Worm (Caenorhabditis elegans) whole organism, mixed stage, embryonic: ENCODE results near the gene apl-1.

ENCODE experiments used
- M03D4.4 ChIP-seq: sonication (generic microtip); optimal IDR thresholded peaks from 2 replicates; lab custom pipeline; 2017; ENCODE audit warnings: mild to moderate bottlenecking, missing genetic modification characterization, missing compliant biosample characterization
- bed-3 ChIP-seq: fragments of 200-800 bp; sonication (Bioruptor generic); optimal IDR thresholded peaks from 3 replicates; lab custom pipeline; 2018; ENCODE audit warnings: mild to moderate bottlenecking, missing genetic modification characterization, moderate library complexity, missing compliant biosample characterization
- blmp-1 ChIP-seq: fragments of 150-350 bp; optimal IDR thresholded peaks from 2 replicates; lab custom pipeline; 2014; ENCODE audit warnings: missing biosample characterization, missing genetic modification characterization
- ceh-39 ChIP-seq: fragments of 150-350 bp; optimal IDR thresholded peaks from 2 replicates; lab custom pipeline; 2014; ENCODE audit warnings: missing biosample characterization, missing genetic modification characterization
- ceh-43 ChIP-seq: fragments of 200-800 bp; sonication (Bioruptor generic); optimal IDR thresholded peaks from 2 replicates; lab custom pipeline; 2018; ENCODE audit warnings: mild to moderate bottlenecking, missing genetic modification characterization, moderate library complexity, missing compliant biosample characterization
- ceh-83 ChIP-seq: fragments of 200-800 bp; sonication (Bioruptor generic); optimal IDR thresholded peaks from 2 replicates; lab custom pipeline; 2018; ENCODE audit warnings: mild to moderate bottlenecking, missing genetic modification characterization, missing compliant biosample characterization
- ces-1 ChIP-seq: fragments of 150-350 bp; optimal IDR thresholded peaks from 2 replicates; lab custom pipeline; 2014; ENCODE audit warnings: missing biosample characterization, missing genetic modification reagents, missing genetic modification characterization
- cnd-1 ChIP-seq: fragments of 200-800 bp; sonication (Bioruptor generic); optimal IDR thresholded peaks from 2 replicates; lab custom pipeline; 2018; ENCODE audit warnings: mild to moderate bottlenecking, missing genetic modification characterization, missing compliant biosample characterization
- drap-1 ChIP-seq: fragments of 200-800 bp; sonication (Bioruptor generic); optimal IDR thresholded peaks from 3 replicates; lab custom pipeline; 2018; ENCODE audit warnings: mild to moderate bottlenecking, missing genetic modification characterization, missing compliant biosample characterization
- elt-1 ChIP-seq: sonication (generic microtip); optimal IDR thresholded peaks from 2 replicates; lab custom pipeline; 2017; ENCODE audit warnings: missing genetic modification characterization, mild to moderate bottlenecking, missing compliant biosample characterization, antibody characterized with exemption, moderate library complexity, borderline replicate concordance; ENCODE audit not compliant: insufficient read depth
- elt-3 ChIP-seq: fragments of 150-350 bp; optimal IDR thresholded peaks from 2 replicates; lab custom pipeline; 2014; ENCODE audit warnings: missing biosample characterization, missing genetic modification characterization
- flh-1 ChIP-seq: fragments of 200-800 bp; sonication (Bioruptor generic); optimal IDR thresholded peaks from 2 replicates; lab custom pipeline; 2018; ENCODE audit warnings: mild to moderate bottlenecking, missing genetic modification characterization, moderate library complexity, missing compliant biosample characterization
- ham-2 ChIP-seq: fragments of 200-800 bp; sonication (Bioruptor generic); optimal IDR thresholded peaks from 2 replicates; lab custom pipeline; 2018; ENCODE audit warnings: mild to moderate bottlenecking, missing genetic modification characterization, missing compliant biosample characterization
- hlh-1 ChIP-seq: fragments of 150-350 bp; optimal IDR thresholded peaks from 2 replicates; lab custom pipeline; 2014; ENCODE audit warnings: missing biosample characterization, missing genetic modification reagents, missing genetic modification characterization
- lin-13 ChIP-seq: fragments of 150-350 bp; optimal IDR thresholded peaks from 2 replicates; lab custom pipeline; 2014; ENCODE audit warnings: missing biosample characterization, missing genetic modification characterization
- lin-32 ChIP-seq: fragments of 200-800 bp; sonication (Bioruptor generic); optimal IDR thresholded peaks from 2 replicates; lab custom pipeline; 2018; ENCODE audit warnings: mild to moderate bottlenecking, missing genetic modification characterization, missing compliant biosample characterization
- lsy-2 ChIP-seq: fragments of 150-350 bp; optimal IDR thresholded peaks from 2 replicates; lab custom pipeline; 2014; ENCODE audit warnings: missing biosample characterization, missing genetic modification characterization
- mab-5 ChIP-seq: fragments of 150-350 bp; optimal IDR thresholded peaks from 2 replicates; lab custom pipeline; 2014; ENCODE audit warnings: missing biosample characterization, missing genetic modification characterization
- mep-1 ChIP-seq: fragments of 150-350 bp; optimal IDR thresholded peaks from 2 replicates; lab custom pipeline; 2017; ENCODE audit warnings: missing biosample characterization, missing genetic modification reagents, missing genetic modification characterization, inconsistent platforms
- mls-2 ChIP-seq: sonication (generic microtip); optimal IDR thresholded peaks from 2 replicates; lab custom pipeline; 2016; ENCODE audit warnings: mild to moderate bottlenecking, missing genetic modification characterization, moderate library complexity, missing compliant biosample characterization
- nhr-12 ChIP-seq: fragments of 150-350 bp; optimal IDR thresholded peaks from 2 replicates; lab custom pipeline; 2014; ENCODE audit warnings: missing biosample characterization, missing genetic modification characterization
- nhr-2 ChIP-seq: fragments of 150-350 bp; optimal IDR thresholded peaks from 2 replicates; lab custom pipeline; 2014; ENCODE audit warnings: missing biosample characterization, missing genetic modification characterization
- nhr-237 ChIP-seq: fragments of 150-350 bp; optimal IDR thresholded peaks from 2 replicates; lab custom pipeline; 2014; ENCODE audit warnings: missing biosample characterization, missing genetic modification characterization
- nhr-28 ChIP-seq: fragments of 150-350 bp; optimal IDR thresholded peaks from 2 replicates; lab custom pipeline; 2014; ENCODE audit warnings: missing biosample characterization, missing genetic modification characterization
- nhr-76 ChIP-seq: sonication (generic microtip); optimal IDR thresholded peaks from 2 replicates; lab custom pipeline; 2017; ENCODE audit warnings: missing biosample characterization, missing genetic modification characterization
- pha-4 ChIP-seq: fragments of 150-350 bp; optimal IDR thresholded peaks from 2 replicates; lab custom pipeline; 2018; ENCODE audit warnings: missing biosample characterization, missing genetic modification reagents, missing genetic modification characterization
- sem-2 ChIP-seq: fragments of 200-800 bp; sonication (Bioruptor generic); optimal IDR thresholded peaks from 2 replicates; lab custom pipeline; 2018; ENCODE audit warnings: mild to moderate bottlenecking, missing genetic modification characterization, missing compliant biosample characterization
- snpc-4 ChIP-seq: fragments of 150-350 bp; optimal IDR thresholded peaks from 2 replicates; lab custom pipeline; 2014; ENCODE audit warnings: missing biosample characterization, missing genetic modification characterization
- sptf-1 ChIP-seq: sonication (generic microtip); optimal IDR thresholded peaks from 2 replicates; lab custom pipeline; 2017; ENCODE audit warnings: mild to moderate bottlenecking, missing genetic modification characterization, moderate library complexity, missing compliant biosample characterization
- unc-120 ChIP-seq: sonication (generic microtip); optimal IDR thresholded peaks from 2 replicates; lab custom pipeline; 2017; ENCODE audit warnings: missing genetic modification characterization, missing compliant biosample characterization; ENCODE audit not compliant: poor library complexity, severe bottlenecking
- unc-39 ChIP-seq: fragments of 150-350 bp; optimal IDR thresholded peaks from 2 replicates; lab custom pipeline; 2014; ENCODE audit warnings: missing biosample characterization, missing genetic modification characterization
- unc-62 ChIP-seq: fragments of 150-350 bp; optimal IDR thresholded peaks from 2 replicates; lab custom pipeline; 2014; ENCODE audit warnings: missing biosample characterization, missing genetic modification reagents, missing genetic modification characterization
- zip-8 ChIP-seq: fragments of 150-350 bp; optimal IDR thresholded peaks from 2 replicates; lab custom pipeline; 2014; ENCODE audit warnings: missing biosample characterization, missing genetic modification characterization
- ztf-11 ChIP-seq: fragments of 150-350 bp; optimal IDR thresholded peaks from 2 replicates; lab custom pipeline; 2014; ENCODE audit warnings: missing biosample characterization, missing genetic modification characterization

Gene apl-1

ce11 chrX:5106187-5106694 lies 10.4 kb downstream of the apl-1 start:
- no peak for TF ChIP-seq nhr-2 (tag; lab: Kevin White, UChicago)
- no peak for TF ChIP-seq nhr-76 (tag; lab: Kevin White, UChicago)
- TF ChIP-seq drap-1, result no peak
- no peak for TF ChIP-seq elt-1 (tag; lab: Kevin White, UChicago)
- no peak for TF ChIP-seq sem-2 (GFP tag; lab: Kevin White, UChicago)
- no peak for TF ChIP-seq flh-1
- no peak for TF ChIP-seq nhr-28 (tag; lab: Kevin White, UChicago)
- TF ChIP-seq mep-1 (tag; lab: Kevin White, UChicago), result no peak
- TF ChIP-seq nhr-237 (tag; lab: Kevin White, UChicago), result no peak
- TF ChIP-seq mab-5 (tag; lab: Kevin White, UChicago), result no peak
- no peak for TF ChIP-seq ces-1 (GFP tag; lab: Kevin White, UChicago)
- no peak for TF ChIP-seq elt-3 (tag; lab: Kevin White, UChicago)
- TF ChIP-seq lsy-2 (tag; lab: Kevin White, UChicago), result no peak
- no peak for TF ChIP-seq ceh-43 (GFP tag; lab: Kevin White, UChicago)
- TF ChIP-seq nhr-12 (tag; lab: Kevin White, UChicago), result no peak
- no peak for TF ChIP-seq zip-8 (tag; lab: Kevin White, UChicago)

DNA sequence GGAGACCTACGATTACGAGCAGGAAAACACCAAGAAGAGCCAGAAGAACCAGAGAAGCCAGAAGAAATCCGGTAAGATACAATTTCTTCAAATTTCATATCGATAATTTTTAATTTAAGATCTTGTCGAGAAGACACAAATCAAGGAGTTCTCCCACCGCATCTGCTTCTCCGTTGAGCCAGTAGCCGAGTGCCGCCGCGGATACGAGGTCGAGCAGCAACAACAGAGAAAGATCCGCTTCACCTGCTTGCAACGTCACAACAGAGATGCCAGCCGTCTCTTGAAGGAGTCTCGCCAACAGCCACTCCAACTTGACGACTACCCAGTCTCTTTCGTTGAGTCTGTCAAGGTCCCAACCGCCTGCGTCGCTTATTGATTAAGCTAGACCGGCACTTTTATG lies 11.0 kb downstream of the apl-1 start:
- no peak for TF ChIP-seq unc-39 (tag; lab: Kevin White, UChicago)
- TF ChIP-seq nhr-76 (tag; lab: Kevin White, UChicago), result no peak
- no peak for TF ChIP-seq lin-32
- TF ChIP-seq mab-5 (tag; lab: Kevin White, UChicago), result no peak
- no peak for TF ChIP-seq blmp-1 (tag; lab: Kevin White, UChicago)
- TF ChIP-seq pha-4 (tag; lab: Kevin White, UChicago), result no peak
- no peak for TF ChIP-seq unc-120 (tag; lab: Kevin White, UChicago)
- TF ChIP-seq nhr-237 (tag; lab: Kevin White, UChicago), result no peak
- TF ChIP-seq ztf-11, result no peak
- no peak for TF ChIP-seq bed-3 (GFP tag; lab: Kevin White, UChicago)
- TF ChIP-seq flh-1, result no peak
- no peak for TF ChIP-seq nhr-12 (tag; lab: Kevin White, UChicago)
- no peak for TF ChIP-seq nhr-2 (tag; lab: Kevin White, UChicago)
- no peak for TF ChIP-seq lsy-2 (tag; lab: Kevin White, UChicago)
- no peak for TF ChIP-seq hlh-1 (tag; lab: Kevin White, UChicago)
- no peak for TF ChIP-seq nhr-28 (tag; lab: Kevin White, UChicago)
- no peak for TF ChIP-seq unc-62 (GFP tag; lab: Kevin White, UChicago)

- TF ChIP-seq cnd-1 (tag; lab: Kevin White, UChicago), result no peak
- TF ChIP-seq nhr-2 (tag; lab: Kevin White, UChicago), result no peak
- TF ChIP-seq nhr-12 (tag; lab: Kevin White, UChicago), result no peak
- no peak for TF ChIP-seq ham-2 (GFP tag; lab: Kevin White, UChicago)
- no peak for TF ChIP-seq mls-2
- TF ChIP-seq ceh-39 (tag; lab: Kevin White, UChicago), result no peak
- no peak for TF ChIP-seq zip-8 (tag; lab: Kevin White, UChicago)
- no peak for TF ChIP-seq nhr-237 (tag; lab: Kevin White, UChicago)
- TF ChIP-seq ceh-43 (GFP tag; lab: Kevin White, UChicago), result no peak
- no peak for TF ChIP-seq M03D4.4
- TF ChIP-seq pha-4 (tag; lab: Kevin White, UChicago), result no peak
- no peak for TF ChIP-seq sem-2 (GFP tag; lab: Kevin White, UChicago)
- no peak for TF ChIP-seq lin-13 (tag; lab: Kevin White, UChicago)
- no peak for TF ChIP-seq mab-5 (tag; lab: Kevin White, UChicago)
- TF ChIP-seq nhr-28 (tag; lab: Kevin White, UChicago), result no peak
- TF ChIP-seq flh-1, result no peak
- TF ChIP-seq elt-1 (tag; lab: Kevin White, UChicago), result no peak
- no peak for TF ChIP-seq mep-1 (tag; lab: Kevin White, UChicago)
Measured at ce11 chrX:5103422-5103821, 13.2 kb downstream of the apl-1 start.

DNA sequence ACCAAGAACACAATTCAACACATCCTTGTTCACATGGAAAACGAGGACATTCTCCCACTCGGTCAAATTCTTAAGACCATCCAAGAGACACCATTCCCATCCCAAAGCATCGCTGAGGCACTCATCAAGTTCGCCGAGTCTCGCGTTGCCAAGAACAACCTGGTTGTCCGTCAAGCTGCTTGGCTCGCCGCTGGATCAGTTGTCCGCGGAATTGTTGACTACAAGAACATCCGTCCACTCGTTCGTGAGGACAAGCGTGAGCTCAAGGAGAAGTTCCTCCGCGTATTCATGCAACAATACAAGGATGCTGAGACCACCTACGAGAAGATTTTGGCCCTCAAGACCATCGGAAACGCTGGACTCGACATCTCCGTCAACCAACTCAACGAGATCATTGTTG lies 14.3 kb downstream of the apl-1 start:
- TF ChIP-seq bed-3 (GFP tag; lab: Kevin White, UChicago), result no peak
- TF ChIP-seq snpc-4 (tag; lab: Kevin White, UChicago), result no peak
- TF ChIP-seq unc-62 (GFP tag; lab: Kevin White, UChicago), result no peak
- no peak for TF ChIP-seq ceh-83 (GFP tag; lab: Kevin White, UChicago)
- no peak for TF ChIP-seq zip-8 (tag; lab: Kevin White, UChicago)
- TF ChIP-seq sptf-1 (tag; lab: Kevin White, UChicago), result no peak
